Fruit fly (Drosophila melanogaster) whole organism, wandering third instar larva: ENCODE data around the gene DIP2.

Source experiments
- Abd-B ChIP-seq: fragments of >200 bp; optimal IDR thresholded peaks from 2 replicates; lab custom pipeline; 2017; ENCODE audit warnings: missing biosample characterization, missing genetic modification characterization
- CG32264 ChIP-seq: fragments of 200-800 bp; sonication (Bioruptor generic); optimal IDR thresholded peaks from 2 replicates; lab custom pipeline; 2016; ENCODE audit warnings: missing biosample characterization, missing genetic modification characterization
- CG9705 ChIP-seq: fragments of 200-800 bp; sonication (Bioruptor generic); optimal IDR thresholded peaks from 2 replicates; lab custom pipeline; 2018; ENCODE audit warnings: missing biosample characterization, mild to moderate bottlenecking, missing genetic modification characterization
- CrebA ChIP-seq: fragments of 200-800 bp; sonication (Bioruptor generic); optimal IDR thresholded peaks from 2 replicates; lab custom pipeline; 2016; ENCODE audit warnings: missing biosample characterization, mild to moderate bottlenecking, missing genetic modification characterization, borderline replicate concordance
- Dfd ChIP-seq: fragments of >200 bp; optimal IDR thresholded peaks from 2 replicates; lab custom pipeline; 2017; ENCODE audit warnings: missing biosample characterization, missing genetic modification characterization
- Dif ChIP-seq: fragments of 200-275, 200-300 bp; sonication (Bioruptor generic); optimal IDR thresholded peaks from 2 replicates; lab custom pipeline; 2018; ENCODE audit warnings: missing biosample characterization, missing genetic modification characterization; ENCODE audit not compliant: partially characterized antibody
- HLH106 ChIP-seq: fragments of 200-800 bp; optimal IDR thresholded peaks from 3 replicates; lab custom pipeline; 2019; ENCODE audit warnings: missing biosample characterization, mild to moderate bottlenecking, missing genetic modification characterization, moderate library complexity
- Hnf4 ChIP-seq: fragments of 200-800 bp; sonication (Bioruptor generic); optimal IDR thresholded peaks from 2 replicates; lab custom pipeline; 2016; ENCODE audit warnings: missing biosample characterization, mild to moderate bottlenecking, missing genetic modification characterization
- Hr83 ChIP-seq: fragments of 200-300 bp; sonication (Bioruptor generic); optimal IDR thresholded peaks from 2 replicates; lab custom pipeline; 2016; ENCODE audit warnings: missing biosample characterization, mild to moderate bottlenecking, missing genetic modification characterization, moderate library complexity; ENCODE audit not compliant: poor library complexity, severe bottlenecking
- Jra ChIP-seq: sonication (Bioruptor generic); optimal IDR thresholded peaks from 2 replicates; lab custom pipeline; 2016; ENCODE audit warnings: missing biosample characterization, missing genetic modification characterization
- Mio ChIP-seq: sonication (Bioruptor generic); optimal IDR thresholded peaks from 2 replicates; lab custom pipeline; 2016; ENCODE audit warnings: missing biosample characterization, missing genetic modification characterization
- Myc ChIP-seq: fragments of >200 bp; optimal IDR thresholded peaks from 2 replicates; lab custom pipeline; 2017
- N ChIP-seq: fragments of >200 bp; optimal IDR thresholded peaks from 2 replicates; lab custom pipeline; 2018; ENCODE audit warnings: missing biosample characterization, missing external identifiers, missing genetic modification characterization
- OdsH ChIP-seq: fragments of 200-800 bp; sonication (Bioruptor generic); optimal IDR thresholded peaks from 2 replicates; lab custom pipeline; 2016; ENCODE audit warnings: missing biosample characterization, mild to moderate bottlenecking, missing genetic modification characterization
- Rel ChIP-seq, 2 experiments: fragments of 200-800 bp; sonication (Bioruptor generic) in 1 of 2; optimal IDR thresholded peaks; 2 replicates in 1 of 2; 3 replicates in 1 of 2; lab custom pipeline; 2016 to 2019; ENCODE audit warnings: mild to moderate bottlenecking in 2 of 2, missing biosample characterization in 2 of 2, missing genetic modification characterization in 2 of 2, moderate library complexity in 1 of 2
- Sp1 ChIP-seq: fragments of 200-800 bp; sonication (Bioruptor generic); optimal IDR thresholded peaks from 3 replicates; lab custom pipeline; 2019; ENCODE audit warnings: missing biosample characterization, mild to moderate bottlenecking, missing genetic modification characterization, moderate library complexity
- Vsx2 ChIP-seq: fragments of 200-300, 225-300 bp; sonication (Bioruptor generic); optimal IDR thresholded peaks from 2 replicates; lab custom pipeline; 2018; ENCODE audit warnings: missing biosample characterization, missing genetic modification characterization; ENCODE audit not compliant: partially characterized antibody
- dl ChIP-seq, 2 experiments: fragments of 175-275, 200-275 bp in 1 of 2; fragments of 200-275 bp in 1 of 2; sonication (Bioruptor generic); optimal IDR thresholded peaks; lab custom pipeline; 2018; ENCODE audit warnings: mild to moderate bottlenecking in 2 of 2, missing biosample characterization in 2 of 2, missing genetic modification characterization in 2 of 2, moderate library complexity in 2 of 2; ENCODE audit not compliant: partially characterized antibody in 2 of 2, insufficient read depth in 1 of 2
- dsf ChIP-seq: sonication (Bioruptor generic); optimal IDR thresholded peaks from 2 replicates; lab custom pipeline; 2016; ENCODE audit warnings: missing biosample characterization, missing genetic modification characterization, borderline replicate concordance
- ey ChIP-seq: fragments of 200-800 bp; sonication (Bioruptor generic); optimal IDR thresholded peaks from 2 replicates; lab custom pipeline; 2016; ENCODE audit warnings: missing biosample characterization, missing genetic modification characterization
- foxo ChIP-seq, 2 experiments: fragments of 200-800 bp; sonication (Bioruptor generic); optimal IDR thresholded peaks; 2 replicates in 1 of 2; 3 replicates in 1 of 2; lab custom pipeline; 2016 to 2017; ENCODE audit warnings: missing biosample characterization in 2 of 2, missing genetic modification characterization in 2 of 2
- fru ChIP-seq: fragments of 200-800 bp; sonication (Bioruptor generic); optimal IDR thresholded peaks from 3 replicates; lab custom pipeline; 2016; ENCODE audit warnings: missing biosample characterization, mild to moderate bottlenecking, missing genetic modification characterization
- h ChIP-seq: fragments of 200-800 bp; sonication (Bioruptor generic); optimal IDR thresholded peaks from 3 replicates; lab custom pipeline; 2016; ENCODE audit warnings: missing biosample characterization, mild to moderate bottlenecking, missing genetic modification characterization
- jim ChIP-seq: fragments of 175-275, 200-325 bp; sonication (Bioruptor generic); optimal IDR thresholded peaks from 2 replicates; lab custom pipeline; 2016; ENCODE audit warnings: missing biosample characterization, mild to moderate bottlenecking, missing genetic modification characterization
- lola ChIP-seq: fragments of >200 bp; optimal IDR thresholded peaks from 2 replicates; lab custom pipeline; 2017; ENCODE audit warnings: missing biosample characterization, missing genetic modification characterization
- pan ChIP-seq: fragments of >200 bp; optimal IDR thresholded peaks from 2 replicates; lab custom pipeline; 2017
- psq ChIP-seq: fragments of 200-800 bp; sonication (Bioruptor generic); optimal IDR thresholded peaks from 3 replicates; lab custom pipeline; 2017; ENCODE audit warnings: missing biosample characterization, mild to moderate bottlenecking, missing genetic modification characterization, moderate library complexity
- rgr ChIP-seq: fragments of 200-800 bp; sonication (Bioruptor generic); optimal IDR thresholded peaks from 3 replicates; lab custom pipeline; 2016; ENCODE audit warnings: missing biosample characterization, mild to moderate bottlenecking, missing genetic modification characterization
- sage ChIP-seq: fragments of 200-800 bp; sonication (Bioruptor generic); optimal IDR thresholded peaks from 2 replicates; lab custom pipeline; 2016; ENCODE audit warnings: missing biosample characterization, mild to moderate bottlenecking, missing genetic modification characterization
- sv ChIP-seq: fragments of 200-800 bp; sonication (Bioruptor generic); optimal IDR thresholded peaks from 3 replicates; lab custom pipeline; 2016; ENCODE audit warnings: missing biosample characterization, missing genetic modification characterization
- tai ChIP-seq: sonication (Bioruptor generic); optimal IDR thresholded peaks from 2 replicates; lab custom pipeline; 2016; ENCODE audit warnings: missing biosample characterization, missing genetic modification characterization

DIP2 gene

dm6 chr3L:216325-216724 lies 41.4 kb downstream of the DIP2 start, which contains the start of gene Kaz1-ORFB:
Kaz1-ORFB (plus strand) TSS chr3L:216625.
- TF ChIP-seq dsf (GFP tag; lab: Kevin White, UChicago), result no peak
- TF ChIP-seq Rel (GFP tag; optimal IDR thresholded peaks at IDR 0.05; lab: Kevin White, UChicago), result no peak
- no peak for TF ChIP-seq Rel (tag; optimal IDR thresholded peaks at IDR 0.05; lab: Kevin White, UChicago)
- TF ChIP-seq N (GFP tag; lab: Kevin White, UChicago), result no peak
- no peak for TF ChIP-seq Dfd (GFP tag; lab: Kevin White, UChicago)
- TF ChIP-seq sage, result no peak
- no peak for TF ChIP-seq lola
- no peak for TF ChIP-seq sv
- TF ChIP-seq tai (GFP tag; lab: Kevin White, UChicago), result no peak
- TF ChIP-seq dl (GFP tag; optimal IDR thresholded peaks at IDR 0.05; lab: Kevin White, UChicago; ENCODE audit: insufficient read depth in 1 of 2, partially characterized antibody in 2 of 2), result no peak
- TF ChIP-seq Dif (GFP tag; lab: Kevin White, UChicago), result no peak
- no peak for TF ChIP-seq ey (GFP tag; lab: Kevin White, UChicago)
- no peak for TF ChIP-seq pan
- TF ChIP-seq Abd-B (GFP tag; lab: Kevin White, UChicago), result no peak
- TF ChIP-seq CG9705 (GFP tag; lab: Kevin White, UChicago), result no peak
- no peak for TF ChIP-seq jim (GFP tag; lab: Kevin White, UChicago)

dm6 chr3L:212520-212919 lies 45.2 kb downstream of the DIP2 start, which contains the start of the genes thoc7 and Dis3l2:
thoc7 (minus strand) TSS chr3L:212687.
Dis3l2 (plus strand) TSS chr3L:212709.
- no peak for TF ChIP-seq pan
- no peak for TF ChIP-seq Abd-B (GFP tag; lab: Kevin White, UChicago)
- no peak for TF ChIP-seq ey (GFP tag; lab: Kevin White, UChicago)
- no peak for TF ChIP-seq jim (GFP tag; lab: Kevin White, UChicago)
- TF ChIP-seq Dif (GFP tag; lab: Kevin White, UChicago), result no peak
- no peak for TF ChIP-seq dl (GFP tag; optimal IDR thresholded peaks at IDR 0.05; lab: Kevin White, UChicago; ENCODE audit: insufficient read depth in 1 of 2, partially characterized antibody in 2 of 2)
- TF ChIP-seq CrebA (GFP tag; lab: Kevin White, UChicago), result no peak
- TF ChIP-seq N (GFP tag; lab: Kevin White, UChicago), result no peak

dm6 chr3L:211200-211599 lies 46.6 kb downstream of the DIP2 start, which contains the start of gene Prp4k:
Prp4k (minus strand) TSS chr3L:211457.
- TF ChIP-seq Sp1 (GFP tag; lab: Kevin White, UChicago) (no peak), ey (GFP tag; lab: Kevin White, UChicago) (no peak), dl (GFP tag; optimal IDR thresholded peaks at IDR 0.05; lab: Kevin White, UChicago; ENCODE audit: insufficient read depth in 1 of 2, partially characterized antibody in 2 of 2) (no peak), dsf (GFP tag; lab: Kevin White, UChicago) (no peak), HLH106 (tag; lab: Kevin White, UChicago) (no peak), Vsx2 (GFP tag; lab: Kevin White, UChicago) (no peak), psq (GFP tag; lab: Kevin White, UChicago) (peak; percentile 21), Rel (GFP tag; optimal IDR thresholded peaks at IDR 0.05; lab: Kevin White, UChicago) (no peak), Rel (tag; optimal IDR thresholded peaks at IDR 0.05; lab: Kevin White, UChicago) (peak; percentile 30), N (GFP tag; lab: Kevin White, UChicago) (no peak)

DNA sequence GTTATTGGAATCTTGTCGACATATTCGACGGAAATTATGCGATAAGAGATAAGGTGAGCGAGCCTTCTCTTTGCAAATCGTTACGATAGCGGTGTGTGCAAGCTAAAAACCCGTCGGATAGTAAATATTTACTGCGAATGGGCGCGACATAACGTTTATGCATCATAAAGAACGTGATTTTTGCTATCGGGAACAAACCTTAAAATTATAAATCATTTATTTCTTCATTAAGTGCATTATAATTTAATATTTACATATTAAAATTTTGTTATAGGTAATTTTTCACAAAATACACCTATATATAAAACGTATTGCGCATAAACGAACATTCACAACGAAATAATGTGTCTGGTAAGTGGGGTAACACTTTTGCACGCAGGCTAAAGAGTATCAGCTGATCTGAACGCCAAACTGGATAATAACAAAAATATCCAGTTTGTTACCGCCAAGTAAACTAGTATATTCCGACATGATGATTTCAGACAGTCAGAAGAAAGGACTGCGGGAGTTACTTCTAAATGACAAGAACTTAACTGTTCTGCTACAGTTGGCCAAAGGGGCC lies 52.0 kb downstream of the DIP2 start, which contains the start of the genes Gk1 and CG13876:
Gk1 (minus strand) TSS at position 122 of the 562 bp plus-strand sequence.
CG13876 (plus strand) TSS at position 412 of the 562 bp plus-strand sequence.
- peak; percentile 76 for TF ChIP-seq Rel (GFP tag; optimal IDR thresholded peaks at IDR 0.05; lab: Kevin White, UChicago)
- peak; percentile 90 for TF ChIP-seq Rel (tag; optimal IDR thresholded peaks at IDR 0.05; lab: Kevin White, UChicago)
- peak; percentile 98 for TF ChIP-seq HLH106 (tag; lab: Kevin White, UChicago)
- no peak for TF ChIP-seq Abd-B (GFP tag; lab: Kevin White, UChicago)
- no peak for TF ChIP-seq jim (GFP tag; lab: Kevin White, UChicago)
- TF ChIP-seq Myc (lab: Kevin White, UChicago), result peak; percentile 6
- TF ChIP-seq foxo (GFP tag; optimal IDR thresholded peaks at IDR 0.05; lab: Kevin White, UChicago), result peak in 1 of 2 experiments; percentile 97
- TF ChIP-seq Dif (GFP tag; lab: Kevin White, UChicago), result no peak
- peak; percentile 51 for TF ChIP-seq dsf (GFP tag; lab: Kevin White, UChicago)
- peak; percentile 94 for TF ChIP-seq h (GFP tag; lab: Kevin White, UChicago)
- TF ChIP-seq Mio, result no peak
- peak; percentile 52 for TF ChIP-seq CG32264 (GFP tag; lab: Kevin White, UChicago)
- no peak for TF ChIP-seq tai (GFP tag; lab: Kevin White, UChicago)
- peak; percentile 21 for TF ChIP-seq Hr83 (GFP tag; lab: Kevin White, UChicago)
- TF ChIP-seq Jra (GFP tag; lab: Kevin White, UChicago), result peak; percentile 77
- TF ChIP-seq ey (GFP tag; lab: Kevin White, UChicago), result peak; percentile 84
- peak; percentile 95 for TF ChIP-seq fru (GFP tag; lab: Kevin White, UChicago)
- TF ChIP-seq N (GFP tag; lab: Kevin White, UChicago), result no peak
- peak; percentile 97 for TF ChIP-seq rgr (GFP tag; lab: Kevin White, UChicago)
- peak; percentile 73 for TF ChIP-seq sv
- TF ChIP-seq Sp1 (GFP tag; lab: Kevin White, UChicago), result peak; percentile 98
- no peak for TF ChIP-seq Dfd (GFP tag; lab: Kevin White, UChicago)
- TF ChIP-seq CG9705 (GFP tag; lab: Kevin White, UChicago), result peak; percentile 94
- no peak for TF ChIP-seq Vsx2 (GFP tag; lab: Kevin White, UChicago)
- TF ChIP-seq Hnf4, result peak; percentile 81
- peak; percentile 96 for TF ChIP-seq OdsH (GFP tag; lab: Kevin White, UChicago)
- TF ChIP-seq psq (GFP tag; lab: Kevin White, UChicago), result peak; percentile 91
- no peak for TF ChIP-seq CrebA (GFP tag; lab: Kevin White, UChicago)
